Fruit fly (Drosophila melanogaster) whole organism, pupa: ENCODE data around the gene CG12795.

ENCODE experiments used
- CG13204 ChIP-seq: fragments of 200-800 bp; sonication (Bioruptor generic); optimal IDR thresholded peaks from 2 replicates; lab custom pipeline; 2018; ENCODE audit warnings: missing biosample characterization, mild to moderate bottlenecking, missing genetic modification characterization, moderate library complexity
- Snoo ChIP-seq: fragments of 200-800 bp; sonication (Bioruptor generic); optimal IDR thresholded peaks from 3 replicates; lab custom pipeline; 2017; ENCODE audit warnings: missing biosample characterization, mild to moderate bottlenecking, missing genetic modification characterization, inconsistent platforms

DNA sequence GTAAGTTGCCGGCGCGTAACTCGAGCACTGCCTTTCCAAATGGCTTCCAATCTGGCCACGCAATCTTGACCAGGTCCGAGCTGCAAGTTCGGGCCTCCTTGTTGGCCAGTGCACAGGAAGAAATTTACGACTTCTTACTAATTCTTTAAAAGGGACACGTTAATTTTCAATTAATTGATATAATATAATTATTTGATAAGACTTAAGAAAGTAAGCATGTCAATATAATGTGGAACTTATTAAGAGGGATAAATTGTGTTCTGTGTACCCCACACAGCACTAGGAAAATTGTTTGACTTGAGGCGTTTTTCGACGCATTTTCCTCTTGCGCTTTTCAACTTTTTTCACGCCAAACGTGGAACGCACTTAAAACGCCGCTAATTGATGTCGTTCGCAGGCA, 33.2 kb downstream of the CG12795 start:
- TF ChIP-seq CG13204 (GFP tag; lab: Kevin White, UChicago) (no peak), Snoo (tag; lab: Kevin White, UChicago) (no peak)
